Fruit fly (Drosophila melanogaster) whole organism, pupa: ENCODE measurements around the gene wda.

Source experiments
- CG10348 ChIP-seq: fragments of 200-800 bp; sonication (Bioruptor generic); IDR thresholded peaks from 2 replicates; pipeline ENCODE4 v1.3.6; 2022; ENCODE audit warnings: missing biosample characterization, missing genetic modification characterization
- CG12605 ChIP-seq: fragments of 200-800 bp; sonication (Bioruptor generic); IDR thresholded peaks from 2 replicates; pipeline ENCODE4 v1.3.6; 2022; ENCODE audit warnings: missing biosample characterization, missing genetic modification characterization
- CG13204 ChIP-seq: fragments of 200-800 bp; sonication (Bioruptor generic); optimal IDR thresholded peaks from 2 replicates; lab custom pipeline; 2018; ENCODE audit warnings: missing biosample characterization, mild to moderate bottlenecking, missing genetic modification characterization, moderate library complexity
- CG14655 ChIP-seq: fragments of 200-800 bp; sonication (Bioruptor generic); optimal IDR thresholded peaks from 3 replicates; lab custom pipeline; 2017; ENCODE audit warnings: mild to moderate bottlenecking, missing biosample characterization, missing genetic modification reagents, missing genetic modification characterization
- CG15710 ChIP-seq: fragments of 200-800 bp; sonication (Bioruptor generic); optimal IDR thresholded peaks from 2 replicates; lab custom pipeline; 2018; ENCODE audit warnings: missing biosample characterization, mild to moderate bottlenecking, missing genetic modification characterization, moderate library complexity
- CG17806 ChIP-seq: fragments of 200-800 bp; sonication (Bioruptor generic); optimal IDR thresholded peaks from 2 replicates; lab custom pipeline; 2018; ENCODE audit warnings: missing biosample characterization, mild to moderate bottlenecking, missing genetic modification characterization, moderate library complexity
- CG32121 ChIP-seq: fragments of 200-800 bp; sonication (Bioruptor generic); IDR thresholded peaks from 2 replicates; pipeline ENCODE4 v1.3.6; 2022; ENCODE audit warnings: missing biosample characterization, missing genetic modification characterization
- CG34367 ChIP-seq: fragments of 200-800 bp; sonication (Bioruptor generic); optimal IDR thresholded peaks from 2 replicates; lab custom pipeline; 2018; ENCODE audit warnings: missing biosample characterization, mild to moderate bottlenecking, missing genetic modification characterization
- CG4496 ChIP-seq: fragments of 200-800 bp; sonication (Bioruptor generic); IDR thresholded peaks from 3 replicates; pipeline ENCODE4 v1.3.6; 2022; ENCODE audit warnings: missing biosample characterization, missing genetic modification characterization
- CG8159 ChIP-seq: fragments of 200-800 bp; sonication (Bioruptor generic); optimal IDR thresholded peaks from 3 replicates; lab custom pipeline; 2018; ENCODE audit warnings: missing biosample characterization, mild to moderate bottlenecking, missing genetic modification characterization, moderate library complexity
- CG8301 ChIP-seq: fragments of 200-800 bp; sonication (Bioruptor generic); optimal IDR thresholded peaks from 2 replicates; lab custom pipeline; 2018; ENCODE audit warnings: missing biosample characterization, mild to moderate bottlenecking, missing genetic modification characterization
- CG9948 ChIP-seq: fragments of 200-800 bp; sonication (Bioruptor generic); optimal IDR thresholded peaks from 2 replicates; lab custom pipeline; 2018; ENCODE audit warnings: missing biosample characterization, mild to moderate bottlenecking, missing genetic modification characterization, moderate library complexity
- D1 ChIP-seq: fragments of 200-800 bp; sonication (Bioruptor generic); optimal IDR thresholded peaks from 2 replicates; lab custom pipeline; 2018; ENCODE audit warnings: missing biosample characterization, mild to moderate bottlenecking, missing genetic modification characterization, moderate library complexity
- EcR ChIP-seq: fragments of 200-800 bp; sonication (Bioruptor generic); optimal IDR thresholded peaks from 3 replicates; lab custom pipeline; 2019; ENCODE audit warnings: missing biosample characterization, missing genetic modification characterization, mild to moderate bottlenecking, moderate library complexity, missing genetic modification reagents
- Ets98B ChIP-seq: fragments of 200-800 bp; sonication (Bioruptor generic); IDR thresholded peaks from 2 replicates; pipeline ENCODE4 v1.3.6; 2022; ENCODE audit warnings: missing biosample characterization, missing genetic modification characterization
- Pif1A ChIP-seq: fragments of 200-800 bp; sonication (Bioruptor generic); optimal IDR thresholded peaks from 3 replicates; lab custom pipeline; 2016; ENCODE audit warnings: missing biosample characterization, missing genetic modification characterization
- Pif1B ChIP-seq: fragments of 200-800 bp; sonication (Bioruptor generic); optimal IDR thresholded peaks from 3 replicates; lab custom pipeline; 2016; ENCODE audit warnings: missing biosample characterization, missing genetic modification characterization
- Snoo ChIP-seq: fragments of 200-800 bp; sonication (Bioruptor generic); optimal IDR thresholded peaks from 3 replicates; lab custom pipeline; 2017; ENCODE audit warnings: missing biosample characterization, mild to moderate bottlenecking, missing genetic modification characterization, inconsistent platforms
- fd96Ca ChIP-seq: fragments of 200-800 bp; sonication (Bioruptor generic); IDR thresholded peaks from 3 replicates; pipeline ENCODE4 v1.3.6; 2022; ENCODE audit warnings: missing biosample characterization, missing genetic modification characterization
- gl ChIP-seq: fragments of 200-800 bp; sonication (Bioruptor generic); optimal IDR thresholded peaks from 2 replicates; lab custom pipeline; 2018; ENCODE audit warnings: missing biosample characterization, mild to moderate bottlenecking, missing genetic modification characterization
- rn ChIP-seq: fragments of 200-800 bp; sonication (Bioruptor generic); IDR thresholded peaks from 2 replicates; pipeline ENCODE4 v1.3.6; 2022; ENCODE audit warnings: missing biosample characterization, missing genetic modification characterization

The wda gene

dm6 chr3R:23257986-23258427 lies at the start of gene wda, which contains the start of gene Pex11c:
TSS of gene wda (minus strand) at chr3R:23258087.
TSS of gene Pex11c (plus strand) at chr3R:23258365.
- TF ChIP-seq rn (peak; percentile 50; the same call in 1 of the 2 replicates), CG13204 (GFP tag; lab: Kevin White, UChicago) (no peak), CG4496 (GFP tag; lab: Robert Waterston, UW) (peak; percentile 55; the same call in 1 of the 3 replicates), fd96Ca (GFP tag; lab: Robert Waterston, UW) (no peak), Pif1A (GFP tag; lab: Kevin White, UChicago) (no peak), CG34367 (peak; percentile 69), CG17806 (tag; lab: Kevin White, UChicago) (peak; percentile 63), gl (no peak), CG8159 (tag; lab: Kevin White, UChicago) (peak; percentile 77), CG9948 (tag; lab: Kevin White, UChicago) (peak; percentile 59), EcR (GFP tag; lab: Kevin White, UChicago) (no peak), CG10348 (GFP tag; lab: Robert Waterston, UW) (no peak), Ets98B (GFP tag; lab: Robert Waterston, UW) (peak; percentile 78), CG14655 (GFP tag; lab: Kevin White, UChicago) (peak; percentile 79), CG12605 (GFP tag; lab: Robert Waterston, UW) (no peak), CG8301 (tag; lab: Kevin White, UChicago) (peak; percentile 32), CG32121 (GFP tag; lab: Robert Waterston, UW) (peak; percentile 79), D1 (tag; lab: Kevin White, UChicago) (peak; percentile 41), CG15710 (peak; percentile 86), Snoo (tag; lab: Kevin White, UChicago) (peak; percentile 77), Pif1B (GFP tag; lab: Kevin White, UChicago) (peak; percentile 59)

DNA sequence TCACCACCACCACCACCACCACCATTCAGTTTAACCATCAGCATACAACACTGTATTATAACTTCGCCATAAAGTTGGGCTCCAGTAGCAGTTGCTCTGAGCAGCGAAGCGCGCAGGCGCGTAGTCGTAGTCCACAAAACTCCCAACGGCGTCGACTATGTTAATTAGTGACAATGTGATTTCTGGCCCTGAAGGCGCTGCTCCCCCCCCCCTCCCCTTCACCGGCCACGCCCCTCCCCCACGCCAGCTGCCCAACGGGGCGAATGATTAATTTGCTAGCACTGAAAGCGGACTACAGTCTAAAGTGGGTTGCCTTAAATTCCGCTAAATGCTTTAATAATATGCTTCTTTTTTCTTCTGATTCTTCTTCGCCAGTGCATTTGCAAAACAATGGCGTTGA lies 48.9 kb upstream of the wda start:
- TF ChIP-seq CG13204 (GFP tag; lab: Kevin White, UChicago) (no peak), CG4496 (GFP tag; lab: Robert Waterston, UW) (0 out of 3 replicates have a peak, but pooled peaks have one; percentile 17)

dm6 chr3R:23303297-23303696 lies 45.4 kb upstream of the wda start:
- TF ChIP-seq CG4496 (GFP tag; lab: Robert Waterston, UW) (no peak), CG8301 (tag; lab: Kevin White, UChicago) (no peak), fd96Ca (GFP tag; lab: Robert Waterston, UW) (no peak), Snoo (tag; lab: Kevin White, UChicago) (no peak), CG8159 (tag; lab: Kevin White, UChicago) (peak; percentile 11)

- no peak for TF ChIP-seq CG8301 (tag; lab: Kevin White, UChicago)
- TF ChIP-seq EcR (GFP tag; lab: Kevin White, UChicago) = no peak
- TF ChIP-seq CG15710 = no peak
- TF ChIP-seq CG17806 (tag; lab: Kevin White, UChicago) = no peak
- TF ChIP-seq CG13204 (GFP tag; lab: Kevin White, UChicago) = no peak
- no peak for TF ChIP-seq rn
- no peak for TF ChIP-seq CG8159 (tag; lab: Kevin White, UChicago)
- TF ChIP-seq CG4496 (GFP tag; lab: Robert Waterston, UW) = no peak
- TF ChIP-seq CG9948 (tag; lab: Kevin White, UChicago) = no peak
- TF ChIP-seq CG14655 (GFP tag; lab: Kevin White, UChicago) = no peak
- no peak for TF ChIP-seq Ets98B (GFP tag; lab: Robert Waterston, UW)
Measured at dm6 chr3R:23302178-23302577, 44.3 kb upstream of the wda start.

DNA sequence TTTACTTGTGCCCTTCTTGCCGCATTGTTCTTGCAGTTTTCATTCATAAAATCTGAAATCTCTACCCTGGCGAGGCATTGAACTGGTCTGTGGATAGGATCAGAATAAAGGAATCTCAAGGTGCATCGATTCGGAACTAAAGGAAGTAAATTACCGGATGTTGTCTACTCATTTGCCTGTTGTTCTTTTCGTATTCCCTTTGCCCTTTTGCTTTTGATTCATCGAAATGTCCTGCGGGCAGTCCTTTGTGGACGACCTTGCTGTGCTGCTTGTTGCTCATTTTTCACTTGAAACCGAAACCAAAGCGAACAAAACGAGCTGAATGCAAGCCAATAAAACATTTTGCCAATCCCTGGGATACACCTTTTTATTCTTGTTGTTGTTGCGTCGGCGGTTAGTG lies 43.4 kb upstream of the wda start:
- no peak for TF ChIP-seq CG10348 (GFP tag; lab: Robert Waterston, UW)
- TF ChIP-seq CG17806 (tag; lab: Kevin White, UChicago) = no peak
- TF ChIP-seq fd96Ca (GFP tag; lab: Robert Waterston, UW) = no peak
- TF ChIP-seq gl = no peak
- TF ChIP-seq CG13204 (GFP tag; lab: Kevin White, UChicago) = no peak
- TF ChIP-seq CG4496 (GFP tag; lab: Robert Waterston, UW) = no peak
- TF ChIP-seq CG12605 (GFP tag; lab: Robert Waterston, UW) = no peak
- TF ChIP-seq CG8159 (tag; lab: Kevin White, UChicago) = no peak
- no peak for TF ChIP-seq CG32121 (GFP tag; lab: Robert Waterston, UW)
- no peak for TF ChIP-seq Snoo (tag; lab: Kevin White, UChicago)
- TF ChIP-seq EcR (GFP tag; lab: Kevin White, UChicago) = no peak
- no peak for TF ChIP-seq Ets98B (GFP tag; lab: Robert Waterston, UW)

DNA sequence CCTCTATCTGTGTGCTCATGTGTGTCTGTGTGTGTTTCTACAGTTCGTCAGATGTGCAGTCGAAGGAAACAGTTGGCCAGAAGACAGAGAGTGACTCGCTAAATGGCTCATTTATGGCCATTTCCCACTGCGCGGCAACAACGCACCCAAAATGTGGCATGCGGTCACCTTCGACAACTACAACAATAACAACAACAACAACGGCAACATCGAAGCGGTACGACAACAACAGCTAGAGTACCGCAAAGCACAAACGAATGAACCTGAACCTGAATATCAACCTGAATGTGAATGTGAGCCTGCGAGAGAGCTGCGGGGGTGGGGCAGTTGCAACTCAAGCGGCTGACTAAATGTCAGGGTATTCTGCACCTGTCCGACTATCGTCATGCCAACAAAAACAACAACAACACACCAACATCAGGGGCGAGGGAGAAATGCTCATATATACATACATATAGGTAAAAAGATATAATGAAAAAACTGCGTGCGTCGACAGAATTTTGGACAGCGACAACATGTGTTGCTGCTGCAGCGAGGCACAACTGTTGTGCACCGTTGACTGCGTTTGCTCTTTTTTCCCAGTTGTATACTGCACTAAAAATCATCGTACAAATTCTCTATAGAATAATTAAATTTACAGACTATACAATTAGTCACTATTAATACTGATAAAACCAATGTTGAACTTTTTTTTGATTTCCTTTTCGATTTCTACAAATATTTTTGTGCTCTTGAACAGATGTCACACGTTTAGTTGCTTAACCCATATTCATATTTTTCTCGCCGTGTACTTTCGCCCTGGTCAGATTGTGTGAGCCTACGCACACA lies 42.4 kb upstream of the wda start:
- TF ChIP-seq rn (no peak), Pif1A (GFP tag; lab: Kevin White, UChicago) (no peak), CG12605 (GFP tag; lab: Robert Waterston, UW) (no peak), Pif1B (GFP tag; lab: Kevin White, UChicago) (peak; percentile 28), CG15710 (peak; percentile 30), CG8301 (tag; lab: Kevin White, UChicago) (no peak), CG34367 (peak; percentile 24), gl (no peak), CG32121 (GFP tag; lab: Robert Waterston, UW) (no peak), Snoo (tag; lab: Kevin White, UChicago) (no peak), EcR (GFP tag; lab: Kevin White, UChicago) (no peak), CG9948 (tag; lab: Kevin White, UChicago) (no peak), fd96Ca (GFP tag; lab: Robert Waterston, UW) (no peak), CG14655 (GFP tag; lab: Kevin White, UChicago) (peak; percentile 27), D1 (tag; lab: Kevin White, UChicago) (no peak), CG10348 (GFP tag; lab: Robert Waterston, UW) (no peak), CG13204 (GFP tag; lab: Kevin White, UChicago) (no peak), CG4496 (GFP tag; lab: Robert Waterston, UW) (no peak), Ets98B (GFP tag; lab: Robert Waterston, UW) (no peak), CG8159 (tag; lab: Kevin White, UChicago) (no peak), CG17806 (tag; lab: Kevin White, UChicago) (no peak)
